Worm (Caenorhabditis elegans): ENCODE results near the gene DC2.5.

Gene DC2.5

DNA sequence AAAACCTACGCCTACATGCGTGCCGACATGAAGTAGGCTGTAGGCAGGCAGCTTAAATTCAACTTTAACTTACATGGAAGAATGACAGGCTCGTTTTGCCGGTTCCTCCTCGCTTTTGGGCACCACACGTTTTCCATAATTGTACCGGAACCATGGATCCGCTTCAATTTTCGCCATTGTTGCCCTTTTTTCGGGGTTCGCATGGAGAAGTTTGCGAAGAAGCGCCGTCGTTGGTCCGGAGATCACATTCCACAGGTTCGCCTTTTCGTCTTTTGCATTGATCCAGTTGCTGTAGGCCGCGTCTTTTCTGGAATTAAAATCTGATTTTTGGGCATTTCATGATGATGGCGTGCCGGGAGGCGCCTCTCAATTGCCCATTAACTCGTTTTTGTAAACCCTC lies 24.4 kb upstream of the DC2.5 start:
- TF ChIP-seq lin-39 (tag; optimal IDR thresholded peaks at IDR 0.05) (no peak), nhr-12 (tag; optimal IDR thresholded peaks at IDR 0.05) (no peak), C34F6.9 (tag; optimal IDR thresholded peaks at IDR 0.05) (no peak), ama-1 (optimal IDR thresholded peaks at IDR 0.05) (no peak), nhr-10 (tag; optimal IDR thresholded peaks at IDR 0.05) (no peak), egl-27 (tag; optimal IDR thresholded peaks at IDR 0.05) (no peak)

- TF ChIP-seq ztf-1 (GFP tag; conservative IDR thresholded peaks at IDR 0.05) (no peak), lin-39 (tag; optimal IDR thresholded peaks at IDR 0.05) (no peak), nhr-77 (tag; optimal IDR thresholded peaks at IDR 0.05) (no peak), ama-1 (optimal IDR thresholded peaks at IDR 0.05) (no peak), blmp-1 (tag; optimal IDR thresholded peaks at IDR 0.05; ENCODE audit: insufficient read depth) (no peak), R02D3.7 (tag; optimal IDR thresholded peaks at IDR 0.05) (no peak), lin-13 (GFP tag; optimal IDR thresholded peaks at IDR 0.05) (no peak), sma-3 (GFP tag; optimal IDR thresholded peaks at IDR 0.05) (no peak), peb-1 (tag; optimal IDR thresholded peaks at IDR 0.05) (no peak), mbf-1 (tag; optimal IDR thresholded peaks at IDR 0.05) (no peak), lsy-2 (tag; optimal IDR thresholded peaks at IDR 0.05) (no peak), unc-55 (GFP tag; optimal IDR thresholded peaks at IDR 0.05) (no peak), nhr-237 (tag; optimal IDR thresholded peaks at IDR 0.05) (no peak)
These were observed 22.0 kb upstream of the DC2.5 start, which contains the start of gene kin-33 for ce11 chrV:234572-234971. Gene kin-33 (minus strand): TSS chrV:234672.

ce11 chrV:219632-220031 lies 7.0 kb upstream of the DC2.5 start, which contains the start of gene srh-80:
Gene srh-80 (plus strand): TSS chrV:219932.
- TF ChIP-seq snpc-4 (tag; optimal IDR thresholded peaks at IDR 0.05) (no peak), sem-4 (tag; optimal IDR thresholded peaks at IDR 0.05) (no peak), nhr-237 (tag; optimal IDR thresholded peaks at IDR 0.05) (no peak), sma-9 (GFP tag; optimal IDR thresholded peaks at IDR 0.05) (no peak), sma-9 (tag; optimal IDR thresholded peaks at IDR 0.05) (no peak), unc-55 (GFP tag; optimal IDR thresholded peaks at IDR 0.05) (no peak), peb-1 (tag; optimal IDR thresholded peaks at IDR 0.05) (no peak), egl-27 (tag; optimal IDR thresholded peaks at IDR 0.05) (no peak), crh-2 (tag; optimal IDR thresholded peaks at IDR 0.05) (no peak), mdl-1 (tag; optimal IDR thresholded peaks at IDR 0.05) (no peak), nhr-21 (tag; optimal IDR thresholded peaks at IDR 0.05) (no peak), unc-62 (GFP tag; optimal IDR thresholded peaks at IDR 0.05) (no peak), nhr-129 (tag; optimal IDR thresholded peaks at IDR 0.05) (no peak), ZK546.5 (tag; optimal IDR thresholded peaks at IDR 0.05) (no peak), nhr-10 (tag; optimal IDR thresholded peaks at IDR 0.05) (no peak), lin-11 (tag; optimal IDR thresholded peaks at IDR 0.05) (no peak), nhr-11 (tag; optimal IDR thresholded peaks at IDR 0.05) (no peak), zag-1 (tag; optimal IDR thresholded peaks at IDR 0.05) (no peak)

DNA sequence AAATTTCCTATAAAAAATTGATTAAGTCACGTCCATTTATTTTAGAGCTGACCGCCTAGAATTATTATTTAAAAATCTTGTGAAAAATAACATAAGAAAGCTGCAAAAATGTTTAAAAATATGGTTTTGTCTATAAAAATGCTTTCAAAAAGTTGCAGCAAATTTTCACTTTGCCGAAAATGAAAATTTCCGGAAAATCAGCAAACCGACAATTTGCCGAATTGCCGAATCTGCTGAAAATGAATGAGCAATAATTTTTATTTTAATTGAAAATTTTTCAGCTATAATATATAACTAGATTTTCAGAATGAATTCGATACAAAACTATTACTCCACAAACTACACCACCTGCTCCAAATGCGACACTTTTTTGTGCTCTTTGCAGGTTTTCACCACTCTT lies 4.3 kb upstream of the DC2.5 start, which contains the start of gene srh-78:
Gene srh-78, plus strand, starts transcription at position 301 of the 400 bp plus-strand sequence.
- TF ChIP-seq ceh-16 (tag; optimal IDR thresholded peaks at IDR 0.05) (no peak), nhr-11 (tag; optimal IDR thresholded peaks at IDR 0.05) (no peak), skn-1 (tag; optimal IDR thresholded peaks at IDR 0.05) (no peak), ZK546.5 (tag; optimal IDR thresholded peaks at IDR 0.05) (no peak), R02D3.7 (tag; optimal IDR thresholded peaks at IDR 0.05) (no peak), gmeb-1 (tag; optimal IDR thresholded peaks at IDR 0.05) (no peak), egl-27 (tag; optimal IDR thresholded peaks at IDR 0.05) (no peak), ama-1 (optimal IDR thresholded peaks at IDR 0.05) (no peak)

ce11 chrV:215697-216096 lies 3.1 kb upstream of the DC2.5 start:
- TF ChIP-seq ceh-82 (tag; optimal IDR thresholded peaks at IDR 0.05) (no peak), ztf-11 (tag; optimal IDR thresholded peaks at IDR 0.05) (no peak), mdl-1 (tag; optimal IDR thresholded peaks at IDR 0.05) (no peak), lsy-2 (tag; optimal IDR thresholded peaks at IDR 0.05) (no peak), sem-4 (tag; optimal IDR thresholded peaks at IDR 0.05) (no peak), fos-1 (tag; optimal IDR thresholded peaks at IDR 0.05) (no peak), unc-55 (GFP tag; optimal IDR thresholded peaks at IDR 0.05) (no peak)

Measured in whole organism, L2 larva.